Fruit fly (Drosophila melanogaster): ENCODE measurements around the gene sens-2.

The sens-2 gene

dm6 chr2L:6798762-6799246 lies 22.9 kb upstream of the sens-2 start, which contains the start of the genes nrv2 and CG43610:
TSS of gene nrv2 (minus strand) at chr2L:6798862.
TSS of gene CG43610 (plus strand) at chr2L:6799196.
- TF ChIP-seq noc (tag; optimal IDR thresholded peaks at IDR 0.05), result no peak

dm6 chr2L:6799551-6799950 lies 22.2 kb upstream of the sens-2 start:
- TF ChIP-seq noc (tag; optimal IDR thresholded peaks at IDR 0.05), result no peak

- no peak for TF ChIP-seq noc (tag; optimal IDR thresholded peaks at IDR 0.05)
Measured at dm6 chr2L:6800794-6801193, 20.9 kb upstream of the sens-2 start, which contains the start of gene CG17376. TSS of gene CG17376 (minus strand) at chr2L:6800894.

- TF ChIP-seq noc (tag; optimal IDR thresholded peaks at IDR 0.05), result no peak
Measured at dm6 chr2L:6802740-6803139, 19.0 kb upstream of the sens-2 start, which contains the start of the genes CG17377 and Daao2. TSS of gene CG17377 (minus strand) at chr2L:6802840. TSS of gene Daao2 (plus strand) at chr2L:6803011.

dm6 chr2L:6805783-6806182 lies 16.0 kb upstream of the sens-2 start, which contains the start of gene CG17375:
TSS of gene CG17375 (minus strand) at chr2L:6805792.
- TF ChIP-seq noc (tag; optimal IDR thresholded peaks at IDR 0.05), result no peak

- no peak for TF ChIP-seq noc (tag; optimal IDR thresholded peaks at IDR 0.05)
Measured at dm6 chr2L:6817493-6817892, 4.2 kb upstream of the sens-2 start.

dm6 chr2L:6818357-6818756 lies 3.4 kb upstream of the sens-2 start:
- no peak for TF ChIP-seq noc (tag; optimal IDR thresholded peaks at IDR 0.05)

dm6 chr2L:6819230-6820049 lies 2.3 kb upstream of the sens-2 start:
- peak; percentile 15 for TF ChIP-seq noc (tag; optimal IDR thresholded peaks at IDR 0.05)

- no peak for TF ChIP-seq noc (tag; optimal IDR thresholded peaks at IDR 0.05)
Measured at dm6 chr2L:6822044-6822443, 310 bp downstream of the sens-2 start.

- TF ChIP-seq noc (tag; optimal IDR thresholded peaks at IDR 0.05), result no peak
Measured at dm6 chr2L:6826298-6826697, 4.6 kb downstream of the sens-2 start.

- peak; percentile 73 for TF ChIP-seq noc (tag; optimal IDR thresholded peaks at IDR 0.05)
Measured at dm6 chr2L:6827558-6828122, 5.9 kb downstream of the sens-2 start.

dm6 chr2L:6830264-6830729 lies 8.6 kb downstream of the sens-2 start:
- TF ChIP-seq noc (tag; optimal IDR thresholded peaks at IDR 0.05), result no peak

dm6 chr2L:6833661-6834073 lies 11.9 kb downstream of the sens-2 start:
- TF ChIP-seq noc (tag; optimal IDR thresholded peaks at IDR 0.05), result no peak

- no peak for TF ChIP-seq noc (tag; optimal IDR thresholded peaks at IDR 0.05)
Measured at dm6 chr2L:6836114-6836513, 14.4 kb downstream of the sens-2 start.

dm6 chr2L:6837829-6838228 lies 16.1 kb downstream of the sens-2 start:
- no peak for TF ChIP-seq noc (tag; optimal IDR thresholded peaks at IDR 0.05)

- no peak for TF ChIP-seq noc (tag; optimal IDR thresholded peaks at IDR 0.05)
Measured at dm6 chr2L:6841349-6841748, 19.6 kb downstream of the sens-2 start.

dm6 chr2L:6843434-6843833 lies 21.7 kb downstream of the sens-2 start:
- TF ChIP-seq noc (tag; optimal IDR thresholded peaks at IDR 0.05), result no peak

Data from whole organism, larva.